Worm (Caenorhabditis elegans) whole organism, L1 larva: ENCODE measurements around the gene col-74.

Experiments used
- ama-1 ChIP-seq: fragments of 150-350 bp; optimal IDR thresholded peaks from 2 replicates; lab custom pipeline; 2014
- dpl-1 ChIP-seq, 3 experiments: fragments of 150-350 bp in 2 of 3; sonication (generic microtip) in 1 of 3; optimal IDR thresholded peaks; 2 replicates each; lab custom pipeline; 2014 to 2017; ENCODE audit warnings: missing biosample characterization in 3 of 3, missing genetic modification characterization in 3 of 3, missing genetic modification reagents in 3 of 3
- egl-27 ChIP-seq, 2 experiments: fragments of 150-350 bp in 1 of 2; sonication (generic microtip); optimal IDR thresholded peaks; 3 replicates each; lab custom pipeline; 2017 to 2018; ENCODE audit warnings: missing biosample characterization in 2 of 2, missing genetic modification characterization in 2 of 2, missing genetic modification reagents in 2 of 2
- lin-13 ChIP-seq: fragments of 150-350 bp; optimal IDR thresholded peaks from 2 replicates; lab custom pipeline; 2014; ENCODE audit warnings: missing biosample characterization, missing genetic modification reagents, missing genetic modification characterization
- nhr-11 ChIP-seq: fragments of 150-350 bp; optimal IDR thresholded peaks from 2 replicates; lab custom pipeline; 2014; ENCODE audit warnings: missing biosample characterization, missing genetic modification characterization
- nhr-77 ChIP-seq: fragments of 150-350 bp; optimal IDR thresholded peaks from 2 replicates; lab custom pipeline; 2014; ENCODE audit warnings: missing biosample characterization, missing genetic modification characterization
- pqm-1 ChIP-seq: sonication (generic microtip); optimal IDR thresholded peaks from 3 replicates; lab custom pipeline; 2017; ENCODE audit warnings: missing biosample characterization, missing genetic modification characterization
- skn-1 ChIP-seq: fragments of 150-350 bp; optimal IDR thresholded peaks from 2 replicates; lab custom pipeline; 2014; ENCODE audit warnings: missing biosample characterization, missing genetic modification characterization
- unc-130 ChIP-seq: fragments of 150-350 bp; optimal IDR thresholded peaks from 2 replicates; lab custom pipeline; 2017; ENCODE audit warnings: missing biosample characterization, missing genetic modification characterization, inconsistent platforms
- unc-62 ChIP-seq: fragments of 150-350 bp; optimal IDR thresholded peaks from 2 replicates; lab custom pipeline; 2014; ENCODE audit warnings: missing biosample characterization, missing genetic modification reagents, missing genetic modification characterization

DNA sequence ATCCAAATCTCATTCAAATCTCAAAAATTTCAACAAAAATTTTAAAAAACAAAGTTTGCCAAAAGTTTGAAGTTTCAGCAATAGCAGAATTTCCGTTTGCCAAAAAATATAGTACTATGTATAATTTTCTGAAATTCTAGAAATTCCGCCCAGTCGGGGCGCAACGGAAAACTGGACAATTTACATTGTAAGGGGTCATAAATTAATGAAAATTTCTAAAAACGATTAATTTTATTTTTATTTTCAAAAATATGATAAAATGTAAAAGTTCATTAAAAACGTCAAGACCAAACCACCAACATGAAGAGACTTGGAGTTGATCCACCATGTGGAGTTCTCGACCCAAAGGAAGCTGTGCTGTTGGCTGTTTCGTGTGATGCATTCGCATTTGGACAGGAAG lies 11.9 kb upstream of the col-74 start, which contains the start of gene ZK1248.4:
- TF ChIP-seq nhr-11 (tag; lab: Kevin White, UChicago) (no peak), lin-13 (no peak), ama-1 (lab: Kevin White, UChicago) (no peak), nhr-77 (tag; lab: Kevin White, UChicago) (no peak), skn-1 (tag; lab: Kevin White, UChicago) (no peak), pqm-1 (tag; lab: Kevin White, UChicago) (no peak), unc-62 (no peak), dpl-1 (GFP tag; optimal IDR thresholded peaks at IDR 0.05; lab: Kevin White, UChicago) (no peak), egl-27 (tag; optimal IDR thresholded peaks at IDR 0.05; lab: Kevin White, UChicago) (no peak), unc-130 (no peak)
